Fruit fly (Drosophila melanogaster) Kc167 (cell line): Measurements from ENCODE around the gene Vps29.

Source experiments
- Sin3A ChIP-seq: fragments of >200 bp; optimal IDR thresholded peaks from 2 replicates; lab custom pipeline; 2018; ENCODE audit warnings: missing external identifiers
- h ChIP-seq: fragments of >200 bp; optimal IDR thresholded peaks from 3 replicates; lab custom pipeline; 2018; ENCODE audit warnings: missing external identifiers
- insv ChIP-seq: fragments of >200 bp; optimal IDR thresholded peaks from 3 replicates; lab custom pipeline; 2018; ENCODE audit warnings: missing external identifiers
- ttk ChIP-seq: sonication (Bioruptor generic); optimal IDR thresholded peaks from 2 replicates; lab custom pipeline; 2017; ENCODE audit warnings: missing external identifiers

dm6 chr2L:1183799-1184198 lies 33.2 kb downstream of the Vps29 start, which contains the start of the genes CG5126 and Tgt:
- TF ChIP-seq h (lab: Kevin White, UChicago) (no peak), Sin3A (lab: Kevin White, UChicago) (no peak), insv (lab: Kevin White, UChicago) (no peak), ttk (lab: Kevin White, UChicago) (no peak)
